Fruit fly (Drosophila melanogaster) whole organism, embryonic: ENCODE results near the gene Pif1A.

Experiments
- Ada2b ChIP-seq: fragments of 200-800 bp; sonication (Bioruptor generic); IDR thresholded peaks from 2 replicates; pipeline ENCODE4 v1.3.6; 2022; ENCODE audit warnings: missing biosample characterization, missing genetic modification characterization
- CG10274 ChIP-seq: fragments of 200-800 bp; sonication (Bioruptor generic); optimal IDR thresholded peaks from 3 replicates; lab custom pipeline; 2017; ENCODE audit warnings: missing biosample characterization, mild to moderate bottlenecking, missing genetic modification characterization
- CG11247 ChIP-seq: fragments of 200-800 bp; sonication (Bioruptor generic); IDR thresholded peaks from 2 replicates; pipeline ENCODE4 v1.3.6; 2022; ENCODE audit warnings: missing biosample characterization, missing genetic modification characterization
- CG11560 ChIP-seq: fragments of 200-800 bp; sonication (Bioruptor generic); IDR thresholded peaks from 3 replicates; pipeline ENCODE4 v1.3.6; 2022; ENCODE audit warnings: missing biosample characterization, missing genetic modification characterization
- CG12155 ChIP-seq: fragments of 200-800 bp; sonication (Bioruptor generic); optimal IDR thresholded peaks from 3 replicates; lab custom pipeline; 2016; ENCODE audit warnings: missing biosample characterization, missing genetic modification characterization
- CG12659 ChIP-seq: fragments of 200-800 bp; sonication (Bioruptor generic); optimal IDR thresholded peaks from 3 replicates; lab custom pipeline; 2017; ENCODE audit warnings: mild to moderate bottlenecking, missing biosample characterization, missing genetic modification reagents, missing genetic modification characterization
- CG13296 ChIP-seq: fragments of 200-800 bp; sonication (Bioruptor generic); optimal IDR thresholded peaks from 3 replicates; lab custom pipeline; 2018; ENCODE audit warnings: missing biosample characterization, mild to moderate bottlenecking, missing genetic modification characterization
- CG13424 ChIP-seq: fragments of 200-800 bp; sonication (Bioruptor generic); optimal IDR thresholded peaks from 2 replicates; lab custom pipeline; 2019; ENCODE audit warnings: missing biosample characterization, mild to moderate bottlenecking, missing genetic modification characterization, moderate library complexity
- CG14014 ChIP-seq: fragments of 200-800 bp; sonication (Bioruptor generic); IDR thresholded peaks from 2 replicates; pipeline ENCODE4 v1.3.6; 2022; ENCODE audit warnings: missing biosample characterization, missing genetic modification characterization
- CG14965 ChIP-seq: fragments of 200-800 bp; sonication (Bioruptor generic); optimal IDR thresholded peaks from 2 replicates; lab custom pipeline; 2016; ENCODE audit warnings: missing biosample characterization, missing genetic modification characterization, borderline replicate concordance
- CG15479 ChIP-seq: fragments of 200-800 bp; sonication (Bioruptor generic); optimal IDR thresholded peaks from 3 replicates; lab custom pipeline; 2019; ENCODE audit warnings: missing biosample characterization, mild to moderate bottlenecking, missing genetic modification characterization, moderate library complexity
- CG2875 ChIP-seq: fragments of 200-800 bp; sonication (Bioruptor generic); optimal IDR thresholded peaks from 2 replicates; lab custom pipeline; 2017; ENCODE audit warnings: missing biosample characterization, mild to moderate bottlenecking, missing genetic modification characterization, missing genetic modification reagents
- CG3065 ChIP-seq: fragments of 200-800 bp; sonication (Bioruptor generic); optimal IDR thresholded peaks from 2 replicates; lab custom pipeline; 2016; ENCODE audit warnings: missing biosample characterization, missing genetic modification characterization
- CG3281 ChIP-seq: fragments of 200-800 bp; sonication (Bioruptor generic); optimal IDR thresholded peaks from 3 replicates; lab custom pipeline; 2017; ENCODE audit warnings: missing biosample characterization, mild to moderate bottlenecking, missing genetic modification characterization
- CG3407 ChIP-seq: fragments of 200-800 bp; sonication (Bioruptor generic); optimal IDR thresholded peaks from 2 replicates; lab custom pipeline; 2018; ENCODE audit warnings: missing biosample characterization, mild to moderate bottlenecking, missing genetic modification characterization
- CG9215 ChIP-seq: fragments of 200-800 bp; sonication (Bioruptor generic); IDR thresholded peaks from 2 replicates; pipeline ENCODE4 v1.3.6; 2022; ENCODE audit warnings: missing biosample characterization, missing genetic modification characterization
- CG9609 ChIP-seq: fragments of 200-800 bp; sonication (Bioruptor generic); optimal IDR thresholded peaks from 3 replicates; lab custom pipeline; 2016; ENCODE audit warnings: missing biosample characterization, missing genetic modification characterization
- Fer2 ChIP-seq: fragments of 200-800 bp; sonication (Bioruptor generic); optimal IDR thresholded peaks from 2 replicates; lab custom pipeline; 2018; ENCODE audit warnings: missing biosample characterization, mild to moderate bottlenecking, missing genetic modification characterization, moderate library complexity
- Gug ChIP-seq: fragments of 200-800 bp; sonication (Bioruptor generic); IDR thresholded peaks from 4 replicates; pipeline ENCODE4 v1.3.6; 2022; ENCODE audit warnings: missing biosample characterization, missing genetic modification characterization
- HLHmδ ChIP-seq: fragments of 200-800 bp; sonication (Bioruptor generic); optimal IDR thresholded peaks from 2 replicates; lab custom pipeline; 2018; ENCODE audit warnings: missing biosample characterization, mild to moderate bottlenecking, missing genetic modification characterization, moderate library complexity
- Jarid2 ChIP-seq: fragments of 200-800 bp; sonication (Bioruptor generic); optimal IDR thresholded peaks from 3 replicates; lab custom pipeline; 2017; ENCODE audit warnings: mild to moderate bottlenecking, missing biosample characterization, missing genetic modification reagents, missing genetic modification characterization
- Lpt ChIP-seq: fragments of >200 bp; optimal IDR thresholded peaks from 2 replicates; lab custom pipeline; 2018; ENCODE audit warnings: missing biosample characterization, missing genetic modification characterization
- MBD-R2 ChIP-seq: fragments of 200-800 bp; sonication (Bioruptor generic); IDR thresholded peaks from 2 replicates; pipeline ENCODE4 v1.3.6; 2022; ENCODE audit warnings: missing biosample characterization, missing genetic modification characterization
- Mad ChIP-seq: fragments of 200-800 bp; sonication (Bioruptor generic); optimal IDR thresholded peaks from 2 replicates; lab custom pipeline; 2016; ENCODE audit warnings: missing biosample characterization, missing genetic modification characterization
- Nf-YA ChIP-seq: fragments of 200-800 bp; sonication (Bioruptor generic); IDR thresholded peaks from 2 replicates; pipeline ENCODE4 v1.3.6; 2022; ENCODE audit warnings: missing biosample characterization, missing genetic modification characterization
- Opbp ChIP-seq: fragments of 200-800 bp; sonication (Bioruptor generic); IDR thresholded peaks from 3 replicates; pipeline ENCODE4 v1.3.6; 2022; ENCODE audit warnings: missing biosample characterization, missing genetic modification characterization; ENCODE audit not compliant: partially characterized antibody
- Rfx ChIP-seq: fragments of 200-800 bp; sonication (Bioruptor generic); IDR thresholded peaks from 2 replicates; pipeline ENCODE4 v1.3.6; 2022; ENCODE audit warnings: missing biosample characterization, missing genetic modification characterization
- Sox102F ChIP-seq: fragments of 200-800 bp; sonication (Bioruptor generic); optimal IDR thresholded peaks from 2 replicates; lab custom pipeline; 2018; ENCODE audit warnings: missing biosample characterization, mild to moderate bottlenecking, missing genetic modification characterization, moderate library complexity
- Vsx1 ChIP-seq: fragments of 200-800 bp; sonication (Bioruptor generic); optimal IDR thresholded peaks from 2 replicates; lab custom pipeline; 2017; ENCODE audit warnings: missing biosample characterization, mild to moderate bottlenecking, missing genetic modification characterization, missing genetic modification reagents
- ap ChIP-seq: fragments of 200-800 bp; sonication (Bioruptor generic); IDR thresholded peaks from 2 replicates; pipeline ENCODE4 v1.3.6; 2022; ENCODE audit warnings: missing biosample characterization, missing genetic modification characterization
- ash1 ChIP-seq: fragments of 200-800 bp; sonication (Bioruptor generic); optimal IDR thresholded peaks from 2 replicates; lab custom pipeline; 2018; ENCODE audit warnings: missing biosample characterization, mild to moderate bottlenecking, missing genetic modification characterization
- az2 ChIP-seq: fragments of 200-800 bp; sonication (Bioruptor generic); optimal IDR thresholded peaks from 3 replicates; lab custom pipeline; 2016; ENCODE audit warnings: missing biosample characterization, missing genetic modification characterization
- cwo ChIP-seq: fragments of 200-800 bp; sonication (Bioruptor generic); optimal IDR thresholded peaks from 3 replicates; lab custom pipeline; 2017; ENCODE audit warnings: missing biosample characterization, missing genetic modification characterization, mild to moderate bottlenecking, moderate library complexity, missing genetic modification reagents
- dysf ChIP-seq: fragments of 200-800 bp; sonication (Bioruptor generic); IDR thresholded peaks from 3 replicates; pipeline ENCODE4 v1.3.6; 2022; ENCODE audit warnings: missing biosample characterization, missing genetic modification characterization
- eyg ChIP-seq: fragments of 200-800 bp; sonication (Bioruptor generic); optimal IDR thresholded peaks from 3 replicates; lab custom pipeline; 2016; ENCODE audit warnings: missing biosample characterization, missing genetic modification characterization
- gem ChIP-seq: fragments of 200-800 bp; sonication (Bioruptor generic); optimal IDR thresholded peaks from 2 replicates; lab custom pipeline; 2019; ENCODE audit warnings: missing biosample characterization, mild to moderate bottlenecking, missing genetic modification characterization, moderate library complexity
- grn ChIP-seq: fragments of 200-800 bp; sonication (Bioruptor generic); optimal IDR thresholded peaks from 3 replicates; lab custom pipeline; 2017; ENCODE audit warnings: missing biosample characterization, missing genetic modification characterization
- h ChIP-seq: fragments of >200 bp; optimal IDR thresholded peaks from 2 replicates; lab custom pipeline; 2017
- klu ChIP-seq: fragments of 200-800 bp; sonication (Bioruptor generic); IDR thresholded peaks from 2 replicates; pipeline ENCODE4 v1.3.6; 2022; ENCODE audit warnings: missing biosample characterization, missing genetic modification characterization
- lilli ChIP-seq: fragments of 200-800 bp; sonication (Bioruptor generic); optimal IDR thresholded peaks from 3 replicates; lab custom pipeline; 2016; ENCODE audit warnings: missing biosample characterization, missing genetic modification characterization
- maf-S ChIP-seq: fragments of 200-800 bp; sonication (Bioruptor generic); optimal IDR thresholded peaks from 2 replicates; lab custom pipeline; 2016; ENCODE audit warnings: missing biosample characterization, missing genetic modification characterization
- onecut ChIP-seq: fragments of 200-800 bp; sonication (Bioruptor generic); IDR thresholded peaks from 2 replicates; pipeline ENCODE4 v1.3.6; 2022; ENCODE audit warnings: missing biosample characterization, missing genetic modification characterization
- pan ChIP-seq, 4 experiments: fragments of >200 bp in 3 of 4; fragments of 200-800 bp in 1 of 4; sonication (Bioruptor generic) in 1 of 4; optimal IDR thresholded peaks in 3 of 4; IDR thresholded peaks in 1 of 4; 2 replicates each; pipeline versions ENCODE4 v1.3.6 to Lab custom; 2017 to 2022; ENCODE audit warnings: missing biosample characterization in 2 of 4, missing genetic modification characterization in 2 of 4, mixed read lengths in 1 of 4
- psq ChIP-seq: fragments of 200-800 bp; sonication (Bioruptor generic); optimal IDR thresholded peaks from 2 replicates; lab custom pipeline; 2017; ENCODE audit warnings: missing biosample characterization, missing genetic modification characterization
- pum ChIP-seq: fragments of 200-800 bp; sonication (Bioruptor generic); optimal IDR thresholded peaks from 2 replicates; lab custom pipeline; 2016; ENCODE audit warnings: missing biosample characterization, missing genetic modification characterization
- rib ChIP-seq: fragments of 200-800 bp; sonication (Bioruptor generic); IDR thresholded peaks from 2 replicates; pipeline ENCODE4 v1.3.6; 2022; ENCODE audit warnings: missing biosample characterization, missing genetic modification characterization
- slp2 ChIP-seq: fragments of 200-800 bp; sonication (Bioruptor generic); optimal IDR thresholded peaks from 2 replicates; lab custom pipeline; 2016; ENCODE audit warnings: missing biosample characterization, missing genetic modification characterization
- usp ChIP-seq: fragments of >200 bp; optimal IDR thresholded peaks from 2 replicates; lab custom pipeline; 2017; ENCODE audit warnings: missing biosample characterization, missing genetic modification characterization
- zfh1 ChIP-seq: fragments of 200-800 bp; sonication (Bioruptor generic); IDR thresholded peaks from 3 replicates; pipeline ENCODE4 v1.3.6; 2022; ENCODE audit warnings: missing biosample characterization, missing genetic modification characterization
- zfh2 ChIP-seq: fragments of 200-800 bp; sonication (Bioruptor generic); optimal IDR thresholded peaks from 2 replicates; lab custom pipeline; 2016; ENCODE audit warnings: missing biosample characterization, missing genetic modification characterization

Gene Pif1A

dm6 chr3R:8811323-8811936 lies 10.5 kb upstream of the Pif1A start (continued):
- peak; percentile 99 for TF ChIP-seq CG3281 (GFP tag; lab: Kevin White, UChicago)
- TF ChIP-seq HLHmδ (GFP tag; lab: Kevin White, UChicago), result peak; percentile 89
- peak; percentile 99 for TF ChIP-seq Rfx
- TF ChIP-seq rib (GFP tag; lab: Robert Waterston, UW), result peak; percentile 99
- peak; percentile 99 for TF ChIP-seq maf-S (GFP tag; lab: Kevin White, UChicago)
- TF ChIP-seq h (lab: Kevin White, UChicago), result no peak
- TF ChIP-seq az2 (GFP tag; lab: Kevin White, UChicago), result peak; percentile 99
- TF ChIP-seq Fer2, result peak; percentile 98
- TF ChIP-seq slp2, result peak; percentile 96
- TF ChIP-seq Gug (GFP tag; lab: Robert Waterston, UW), result peak; percentile 98
- TF ChIP-seq CG12659, result peak; percentile 99
- TF ChIP-seq gem (tag; lab: Kevin White, UChicago), result peak; percentile 99
- peak; percentile 99 for TF ChIP-seq CG14014 (GFP tag; lab: Robert Waterston, UW)
- TF ChIP-seq zfh2 (GFP tag; lab: Kevin White, UChicago), result peak; percentile 99
- no peak for TF ChIP-seq Opbp
- peak; percentile 98 for TF ChIP-seq eyg (GFP tag; lab: Kevin White, UChicago)
- peak; percentile 97 for TF ChIP-seq klu
- TF ChIP-seq usp, result no peak
- TF ChIP-seq Vsx1, result peak; percentile 95
- peak; percentile 99 for TF ChIP-seq CG11247 (GFP tag; lab: Robert Waterston, UW)
- TF ChIP-seq CG9609 (GFP tag; lab: Kevin White, UChicago), result peak; percentile 98
- peak; percentile 96 for TF ChIP-seq onecut
- TF ChIP-seq dysf, result peak; percentile 99
- TF ChIP-seq Nf-YA (GFP tag; lab: Robert Waterston, UW), result peak; percentile 98
- peak; percentile 98 for TF ChIP-seq cwo
- TF ChIP-seq CG3065 (GFP tag; lab: Kevin White, UChicago), result peak; percentile 95
- peak; percentile 89 for TF ChIP-seq CG14965 (GFP tag; lab: Kevin White, UChicago)
- no peak for TF ChIP-seq Lpt (GFP tag; lab: Kevin White, UChicago)
- peak; percentile 86 for TF ChIP-seq grn (GFP tag; lab: Kevin White, UChicago)
- TF ChIP-seq CG13424 (tag; lab: Kevin White, UChicago), result peak; percentile 99
- peak; percentile 95 for TF ChIP-seq CG10274 (GFP tag; lab: Kevin White, UChicago)
- TF ChIP-seq MBD-R2 (GFP tag; lab: Robert Waterston, UW), result peak; percentile 99
- peak; percentile 99 for TF ChIP-seq zfh1 (GFP tag; lab: Robert Waterston, UW)
- peak; percentile 99 for TF ChIP-seq Mad
- TF ChIP-seq Jarid2 (GFP tag; lab: Kevin White, UChicago), result peak; percentile 92
- no peak for TF ChIP-seq pan (optimal IDR thresholded peaks at IDR 0.05; lab: Kevin White, UChicago)
- TF ChIP-seq pan (GFP tag; optimal IDR thresholded peaks at IDR 0.05 in 1 of 2, IDR thresholded peaks at IDR 0.05 in 1 of 2), result peak in 1 of 2 experiments; percentile 99
- peak; percentile 93 for TF ChIP-seq CG11560 (tag; lab: Robert Waterston, UW)
- TF ChIP-seq pum, result peak; percentile 98
- peak; percentile 98 for TF ChIP-seq CG12155 (GFP tag; lab: Kevin White, UChicago)
- peak; percentile 99 for TF ChIP-seq CG13296
- peak; percentile 98 for TF ChIP-seq CG9215 (GFP tag; lab: Robert Waterston, UW)
- TF ChIP-seq CG3407 (GFP tag; lab: Kevin White, UChicago), result peak; percentile 95
- peak; percentile 98 for TF ChIP-seq ap
- peak; percentile 99 for TF ChIP-seq Ada2b
- peak; percentile 100 for TF ChIP-seq lilli
- peak; percentile 51 for TF ChIP-seq CG15479
- TF ChIP-seq psq (GFP tag; lab: Kevin White, UChicago), result peak; percentile 95
- TF ChIP-seq ash1 (GFP tag; lab: Kevin White, UChicago), result peak; percentile 94
- peak; percentile 99 for TF ChIP-seq Sox102F (GFP tag; lab: Kevin White, UChicago)
- peak; percentile 98 for TF ChIP-seq CG2875 (GFP tag; lab: Kevin White, UChicago)
